Worm (Caenorhabditis elegans): ENCODE data around the gene F53H8.3.
A peak's percentile ranks its signal among the peaks of the same experiment; 100 is the strongest.

DNA sequence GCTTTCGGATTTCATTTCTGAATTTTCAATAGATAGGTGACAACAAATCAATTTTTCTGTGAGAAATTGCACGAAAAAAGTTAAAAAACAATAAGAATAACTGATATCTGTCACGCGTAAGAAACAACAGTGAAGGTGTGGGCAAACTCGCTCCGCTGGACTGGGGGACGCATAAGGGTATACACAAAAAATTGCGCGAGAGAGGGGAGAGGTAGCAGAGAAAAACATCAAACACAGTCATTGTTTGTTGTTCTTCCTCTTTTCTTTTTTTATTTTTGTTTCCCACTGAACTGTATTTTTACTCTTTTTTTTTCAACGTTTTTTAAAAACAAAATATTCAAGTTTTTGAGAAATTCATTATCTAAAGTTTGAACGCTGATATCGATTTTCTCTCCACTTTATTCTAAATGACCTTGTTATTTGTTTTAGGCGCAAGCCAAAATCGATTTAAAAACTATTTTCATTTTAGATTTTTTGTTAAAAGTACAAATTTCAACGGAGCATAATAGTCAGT lies 13.8 kb upstream of the F53H8.3 start, which contains the start of the genes pifk-1 and tbc-11:
- TF ChIP-seq nhr-77 (tag; optimal IDR thresholded peaks at IDR 0.05), result peak; percentile 46
- TF ChIP-seq zag-1 (tag; optimal IDR thresholded peaks at IDR 0.05), result no peak
- no peak for TF ChIP-seq lin-15B (tag; optimal IDR thresholded peaks at IDR 0.05)
- TF ChIP-seq aly-2 (tag; optimal IDR thresholded peaks at IDR 0.05), result no peak
- no peak for TF ChIP-seq unc-62 (GFP tag; optimal IDR thresholded peaks at IDR 0.05 in 1 of 2)
- TF ChIP-seq unc-62 (tag; optimal IDR thresholded peaks at IDR 0.05), result no peak
- TF ChIP-seq rbr-2 (tag; optimal IDR thresholded peaks at IDR 0.05), result no peak
- no peak for TF ChIP-seq pha-4 (GFP tag; IDR thresholded peaks at IDR 0.05)
- peak; percentile 95 for TF ChIP-seq pha-4 (tag; optimal IDR thresholded peaks at IDR 0.05)
- TF ChIP-seq daf-8 (GFP tag; IDR thresholded peaks at IDR 0.05), result no peak
- no peak for TF ChIP-seq ZK337.2 (GFP tag; IDR thresholded peaks at IDR 0.05)

Data from whole organism, L4 larva.